Fruit fly (Drosophila melanogaster) whole organism, wandering third instar larva: ENCODE results near the gene Elal.

ENCODE experiments used
- Abd-B ChIP-seq: fragments of >200 bp; optimal IDR thresholded peaks from 2 replicates; lab custom pipeline; 2017; ENCODE audit warnings: missing biosample characterization, missing genetic modification characterization
- CG32264 ChIP-seq: fragments of 200-800 bp; sonication (Bioruptor generic); optimal IDR thresholded peaks from 2 replicates; lab custom pipeline; 2016; ENCODE audit warnings: missing biosample characterization, missing genetic modification characterization
- CG9705 ChIP-seq: fragments of 200-800 bp; sonication (Bioruptor generic); optimal IDR thresholded peaks from 2 replicates; lab custom pipeline; 2018; ENCODE audit warnings: missing biosample characterization, mild to moderate bottlenecking, missing genetic modification characterization
- CrebA ChIP-seq: fragments of 200-800 bp; sonication (Bioruptor generic); optimal IDR thresholded peaks from 2 replicates; lab custom pipeline; 2016; ENCODE audit warnings: missing biosample characterization, mild to moderate bottlenecking, missing genetic modification characterization, borderline replicate concordance
- Dfd ChIP-seq: fragments of >200 bp; optimal IDR thresholded peaks from 2 replicates; lab custom pipeline; 2017; ENCODE audit warnings: missing biosample characterization, missing genetic modification characterization
- Dif ChIP-seq: fragments of 200-275, 200-300 bp; sonication (Bioruptor generic); optimal IDR thresholded peaks from 2 replicates; lab custom pipeline; 2018; ENCODE audit warnings: missing biosample characterization, missing genetic modification characterization; ENCODE audit not compliant: partially characterized antibody
- GATAd ChIP-seq: sonication (Bioruptor generic); optimal IDR thresholded peaks from 2 replicates; lab custom pipeline; 2016; ENCODE audit warnings: missing biosample characterization, missing genetic modification characterization
- HLH106 ChIP-seq: fragments of 200-800 bp; optimal IDR thresholded peaks from 3 replicates; lab custom pipeline; 2019; ENCODE audit warnings: missing biosample characterization, mild to moderate bottlenecking, missing genetic modification characterization, moderate library complexity
- Hr78 ChIP-seq: fragments of >200 bp; optimal IDR thresholded peaks from 2 replicates; lab custom pipeline; 2017; ENCODE audit warnings: missing biosample characterization, missing genetic modification characterization
- Mio ChIP-seq: sonication (Bioruptor generic); optimal IDR thresholded peaks from 2 replicates; lab custom pipeline; 2016; ENCODE audit warnings: missing biosample characterization, missing genetic modification characterization
- Myc ChIP-seq: fragments of >200 bp; optimal IDR thresholded peaks from 2 replicates; lab custom pipeline; 2017
- N ChIP-seq: fragments of >200 bp; optimal IDR thresholded peaks from 2 replicates; lab custom pipeline; 2018; ENCODE audit warnings: missing biosample characterization, missing external identifiers, missing genetic modification characterization
- OdsH ChIP-seq: fragments of 200-800 bp; sonication (Bioruptor generic); optimal IDR thresholded peaks from 2 replicates; lab custom pipeline; 2016; ENCODE audit warnings: missing biosample characterization, mild to moderate bottlenecking, missing genetic modification characterization
- Rel ChIP-seq, 2 experiments: fragments of 200-800 bp; sonication (Bioruptor generic) in 1 of 2; optimal IDR thresholded peaks; 2 replicates in 1 of 2; 3 replicates in 1 of 2; lab custom pipeline; 2016 to 2019; ENCODE audit warnings: mild to moderate bottlenecking in 2 of 2, missing biosample characterization in 2 of 2, missing genetic modification characterization in 2 of 2, moderate library complexity in 1 of 2
- Vsx2 ChIP-seq: fragments of 200-300, 225-300 bp; sonication (Bioruptor generic); optimal IDR thresholded peaks from 2 replicates; lab custom pipeline; 2018; ENCODE audit warnings: missing biosample characterization, missing genetic modification characterization; ENCODE audit not compliant: partially characterized antibody
- brk ChIP-seq: fragments of 200-800 bp; sonication (Bioruptor generic); optimal IDR thresholded peaks from 2 replicates; lab custom pipeline; 2016; ENCODE audit warnings: missing biosample characterization, mild to moderate bottlenecking, missing genetic modification characterization
- dl ChIP-seq, 2 experiments: fragments of 175-275, 200-275 bp in 1 of 2; fragments of 200-275 bp in 1 of 2; sonication (Bioruptor generic); optimal IDR thresholded peaks; lab custom pipeline; 2018; ENCODE audit warnings: mild to moderate bottlenecking in 2 of 2, missing biosample characterization in 2 of 2, missing genetic modification characterization in 2 of 2, moderate library complexity in 2 of 2; ENCODE audit not compliant: partially characterized antibody in 2 of 2, insufficient read depth in 1 of 2
- dsf ChIP-seq: sonication (Bioruptor generic); optimal IDR thresholded peaks from 2 replicates; lab custom pipeline; 2016; ENCODE audit warnings: missing biosample characterization, missing genetic modification characterization, borderline replicate concordance
- ey ChIP-seq: fragments of 200-800 bp; sonication (Bioruptor generic); optimal IDR thresholded peaks from 2 replicates; lab custom pipeline; 2016; ENCODE audit warnings: missing biosample characterization, missing genetic modification characterization
- foxo ChIP-seq, 2 experiments: fragments of 200-800 bp; sonication (Bioruptor generic); optimal IDR thresholded peaks; 2 replicates in 1 of 2; 3 replicates in 1 of 2; lab custom pipeline; 2016 to 2017; ENCODE audit warnings: missing biosample characterization in 2 of 2, missing genetic modification characterization in 2 of 2
- fru ChIP-seq: fragments of 200-800 bp; sonication (Bioruptor generic); optimal IDR thresholded peaks from 3 replicates; lab custom pipeline; 2016; ENCODE audit warnings: missing biosample characterization, mild to moderate bottlenecking, missing genetic modification characterization
- h ChIP-seq: fragments of 200-800 bp; sonication (Bioruptor generic); optimal IDR thresholded peaks from 3 replicates; lab custom pipeline; 2016; ENCODE audit warnings: missing biosample characterization, mild to moderate bottlenecking, missing genetic modification characterization
- jim ChIP-seq: fragments of 175-275, 200-325 bp; sonication (Bioruptor generic); optimal IDR thresholded peaks from 2 replicates; lab custom pipeline; 2016; ENCODE audit warnings: missing biosample characterization, mild to moderate bottlenecking, missing genetic modification characterization
- pan ChIP-seq: fragments of >200 bp; optimal IDR thresholded peaks from 2 replicates; lab custom pipeline; 2017
- psq ChIP-seq: fragments of 200-800 bp; sonication (Bioruptor generic); optimal IDR thresholded peaks from 3 replicates; lab custom pipeline; 2017; ENCODE audit warnings: missing biosample characterization, mild to moderate bottlenecking, missing genetic modification characterization, moderate library complexity
- sage ChIP-seq: fragments of 200-800 bp; sonication (Bioruptor generic); optimal IDR thresholded peaks from 2 replicates; lab custom pipeline; 2016; ENCODE audit warnings: missing biosample characterization, mild to moderate bottlenecking, missing genetic modification characterization
- sv ChIP-seq: fragments of 200-800 bp; sonication (Bioruptor generic); optimal IDR thresholded peaks from 3 replicates; lab custom pipeline; 2016; ENCODE audit warnings: missing biosample characterization, missing genetic modification characterization
- tai ChIP-seq: sonication (Bioruptor generic); optimal IDR thresholded peaks from 2 replicates; lab custom pipeline; 2016; ENCODE audit warnings: missing biosample characterization, missing genetic modification characterization
- usp ChIP-seq: fragments of >200 bp; optimal IDR thresholded peaks from 2 replicates; lab custom pipeline; 2017; ENCODE audit warnings: missing biosample characterization, missing genetic modification characterization
- woc ChIP-seq: sonication (Bioruptor generic); optimal IDR thresholded peaks from 2 replicates; lab custom pipeline; 2016; ENCODE audit warnings: missing biosample characterization, mild to moderate bottlenecking, missing genetic modification characterization

Gene Elal

DNA sequence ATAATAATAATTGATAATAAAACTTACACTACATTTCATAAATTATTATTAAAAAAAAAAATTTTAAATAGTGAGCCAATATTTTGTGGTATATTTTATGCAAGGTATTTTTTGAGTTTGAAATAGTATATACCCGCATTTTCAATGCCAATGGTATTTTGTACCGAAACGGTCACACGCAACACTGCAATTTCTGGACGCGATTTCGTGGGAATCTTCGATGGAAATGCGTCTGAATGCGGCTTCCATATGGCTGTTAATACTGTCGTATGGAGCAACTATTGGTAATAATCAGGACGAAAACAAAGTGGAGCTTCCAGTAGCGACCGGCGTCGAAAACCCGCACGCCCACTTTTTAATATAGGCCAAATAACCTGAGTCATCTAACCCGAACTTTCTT lies 13.7 kb upstream of the Elal start, which contains the start of gene Nct:
Gene Nct, plus strand, starts transcription at position 173 of the 400 bp plus-strand sequence.
- TF ChIP-seq pan (lab: Kevin White, UChicago) (no peak), Rel (GFP tag; optimal IDR thresholded peaks at IDR 0.05; lab: Kevin White, UChicago) (no peak), Rel (tag; optimal IDR thresholded peaks at IDR 0.05; lab: Kevin White, UChicago) (peak; percentile 59)
- TF ChIP-seq, all 38 proteins: peak for 1

DNA sequence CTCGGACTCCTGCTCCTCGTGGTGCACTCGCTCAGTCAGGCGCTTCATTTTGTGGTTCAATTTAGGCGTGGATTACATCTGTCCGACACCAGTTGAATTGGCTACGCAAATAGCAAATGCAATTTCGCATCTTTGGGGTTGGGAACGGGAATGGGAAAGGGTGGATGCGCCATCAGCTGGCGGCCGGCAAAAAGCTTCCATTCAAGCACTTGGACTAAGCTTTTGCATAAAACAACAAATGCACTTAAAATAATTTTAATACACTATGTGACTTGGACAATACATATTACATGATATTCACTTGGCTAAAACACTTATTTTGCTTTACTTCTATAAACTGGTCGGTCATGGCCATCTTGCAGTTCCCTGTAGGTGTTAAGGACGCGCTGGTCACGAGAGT lies 9.0 kb upstream of the Elal start, which contains the start of gene HDAC11:
Gene HDAC11, minus strand, starts transcription at position 101 of the 400 bp plus-strand sequence.
- TF ChIP-seq psq (GFP tag; lab: Kevin White, UChicago) = no peak
- no peak for TF ChIP-seq dsf (GFP tag; lab: Kevin White, UChicago)
- no peak for TF ChIP-seq pan (lab: Kevin White, UChicago)
- no peak for TF ChIP-seq Rel (GFP tag; optimal IDR thresholded peaks at IDR 0.05; lab: Kevin White, UChicago)
- no peak for TF ChIP-seq Rel (tag; optimal IDR thresholded peaks at IDR 0.05; lab: Kevin White, UChicago)
- TF ChIP-seq N = no peak
- no peak for TF ChIP-seq Myc (lab: Kevin White, UChicago)
- no peak for TF ChIP-seq Abd-B (GFP tag; lab: Kevin White, UChicago)
- TF ChIP-seq foxo (GFP tag; optimal IDR thresholded peaks at IDR 0.05; lab: Kevin White, UChicago) = no peak

DNA sequence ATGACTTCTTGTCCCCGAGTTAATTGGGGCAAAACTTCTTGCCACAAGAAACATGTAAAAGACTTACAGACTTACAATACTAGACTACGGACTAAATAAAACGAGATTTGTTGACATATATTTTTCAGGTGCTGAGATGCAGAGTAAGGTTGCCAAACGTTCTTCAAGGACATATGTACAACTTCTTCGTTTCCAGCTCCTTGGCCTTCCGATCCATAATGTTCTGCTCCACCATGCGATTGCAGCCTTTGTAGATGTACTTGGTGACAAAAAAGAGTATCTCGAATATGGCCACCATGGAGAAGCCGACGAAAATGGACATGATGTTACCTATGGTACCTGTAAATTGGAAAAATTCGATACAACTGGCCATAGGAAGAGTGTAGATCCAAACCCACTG lies 7.7 kb upstream of the Elal start, which contains the start of gene CAH4:
Gene CAH4, minus strand, starts transcription at position 101 of the 400 bp plus-strand sequence.
- TF ChIP-seq sage (GFP tag; lab: Kevin White, UChicago) (no peak), GATAd (GFP tag; lab: Kevin White, UChicago) (no peak), tai (GFP tag; lab: Kevin White, UChicago) (no peak), Dif (GFP tag; lab: Kevin White, UChicago) (no peak), Vsx2 (GFP tag; lab: Kevin White, UChicago) (no peak), Dfd (GFP tag; lab: Kevin White, UChicago) (no peak), CG32264 (GFP tag; lab: Kevin White, UChicago) (no peak), jim (GFP tag; lab: Kevin White, UChicago) (no peak), OdsH (no peak), dl (GFP tag; optimal IDR thresholded peaks at IDR 0.05; lab: Kevin White, UChicago; ENCODE audit: insufficient read depth in 1 of 2, partially characterized antibody in 2 of 2) (no peak)

DNA sequence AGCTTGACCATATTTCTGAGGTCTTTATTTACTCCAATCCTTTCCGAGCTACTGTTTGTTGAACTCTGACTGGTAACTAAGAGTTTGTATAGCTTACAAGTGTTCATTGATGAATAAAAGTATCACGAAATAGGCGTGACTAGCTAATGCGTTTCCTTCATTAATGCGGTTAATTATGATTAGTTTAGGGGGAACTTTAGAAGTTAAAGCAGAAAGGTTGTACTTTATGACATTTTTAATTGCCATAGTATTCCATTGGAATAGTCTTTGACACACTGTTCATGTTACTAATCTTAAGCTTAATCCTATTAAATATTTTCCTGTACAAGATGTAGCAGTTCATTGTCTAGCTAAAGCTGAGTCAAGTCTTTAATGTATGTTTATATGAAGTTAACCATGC lies 5.4 kb upstream of the Elal start, which contains the start of gene ppk22:
Gene ppk22, minus strand, starts transcription at position 101 of the 400 bp plus-strand sequence.
- TF ChIP-seq dsf (GFP tag; lab: Kevin White, UChicago) = no peak
- TF ChIP-seq fru (GFP tag; lab: Kevin White, UChicago) = no peak
- no peak for TF ChIP-seq CG32264 (GFP tag; lab: Kevin White, UChicago)
- TF ChIP-seq brk (GFP tag; lab: Kevin White, UChicago) = no peak
- TF ChIP-seq Rel (GFP tag; optimal IDR thresholded peaks at IDR 0.05; lab: Kevin White, UChicago) = no peak
- TF ChIP-seq Rel (tag; optimal IDR thresholded peaks at IDR 0.05; lab: Kevin White, UChicago) = no peak
- TF ChIP-seq dl (GFP tag; optimal IDR thresholded peaks at IDR 0.05; lab: Kevin White, UChicago; ENCODE audit: insufficient read depth in 1 of 2, partially characterized antibody in 2 of 2) = no peak
- TF ChIP-seq, all 38 proteins: peak for 0

DNA sequence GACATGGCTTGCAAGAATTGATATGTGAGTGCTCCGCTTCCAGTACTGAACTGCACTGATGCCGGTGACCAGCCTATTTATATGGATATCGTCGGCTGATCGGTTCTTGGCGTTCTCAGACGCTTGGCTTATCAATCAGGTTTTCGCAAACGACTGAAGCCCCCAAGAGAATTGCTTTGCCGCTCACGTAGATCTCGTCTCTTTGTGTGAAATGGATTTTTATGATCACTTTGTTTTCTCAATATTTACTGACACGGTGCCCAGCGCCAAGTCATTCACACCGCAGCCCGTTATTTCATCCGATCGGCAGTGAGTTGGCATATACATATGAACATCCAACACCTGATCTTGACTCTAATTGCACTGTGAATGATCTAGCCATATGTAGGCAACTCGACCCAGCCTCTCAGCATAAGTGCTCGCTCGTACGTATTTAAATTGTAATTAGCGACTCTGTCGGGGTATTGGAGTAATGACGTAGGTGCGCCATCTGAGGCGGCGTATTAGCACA lies 4.8 kb upstream of the Elal start, which contains the start of gene CG13639:
Gene CG13639, minus strand, starts transcription at position 51 of the 511 bp plus-strand sequence.
- TF ChIP-seq Abd-B (GFP tag; lab: Kevin White, UChicago) (no peak), ey (GFP tag; lab: Kevin White, UChicago) (no peak), h (peak; percentile 11)

DNA sequence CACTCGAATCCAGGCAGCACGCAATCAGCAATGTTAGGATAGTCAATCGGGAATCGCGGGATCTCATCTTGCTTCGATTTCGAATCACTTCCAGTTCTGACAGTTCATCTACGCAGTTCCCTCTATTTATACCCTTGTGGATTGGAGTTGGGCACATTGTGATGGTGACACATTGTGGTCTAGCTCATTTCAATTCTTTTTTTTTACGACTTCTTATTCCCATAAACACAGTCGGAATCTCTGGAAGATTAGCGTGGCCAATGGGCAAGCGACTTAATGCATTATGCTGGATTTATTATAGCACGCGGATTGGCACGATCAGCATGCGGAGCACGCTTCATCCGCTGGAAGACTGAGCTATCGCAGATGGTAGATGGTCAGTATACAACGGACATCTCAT lies 3.1 kb upstream of the Elal start, which contains the start of gene CG13640:
Gene CG13640, minus strand, starts transcription at position 101 of the 400 bp plus-strand sequence.
- TF ChIP-seq N = no peak
- TF ChIP-seq HLH106 = no peak
- no peak for TF ChIP-seq psq (GFP tag; lab: Kevin White, UChicago)
- TF ChIP-seq CrebA (GFP tag; lab: Kevin White, UChicago) = no peak
- TF ChIP-seq foxo (GFP tag; optimal IDR thresholded peaks at IDR 0.05; lab: Kevin White, UChicago) = no peak
- TF ChIP-seq sv (GFP tag; lab: Kevin White, UChicago) = no peak
- TF ChIP-seq CG9705 = no peak
- no peak for TF ChIP-seq pan (lab: Kevin White, UChicago)
- TF ChIP-seq OdsH = no peak
- no peak for TF ChIP-seq Dif (GFP tag; lab: Kevin White, UChicago)
- TF ChIP-seq GATAd (GFP tag; lab: Kevin White, UChicago) = no peak
- no peak for TF ChIP-seq tai (GFP tag; lab: Kevin White, UChicago)
- no peak for TF ChIP-seq CG32264 (GFP tag; lab: Kevin White, UChicago)
- no peak for TF ChIP-seq Hr78 (GFP tag; lab: Kevin White, UChicago)
- TF ChIP-seq woc = no peak
- TF ChIP-seq usp (GFP tag; lab: Kevin White, UChicago) = no peak
- no peak for TF ChIP-seq Mio (GFP tag; lab: Kevin White, UChicago)
- no peak for TF ChIP-seq ey (GFP tag; lab: Kevin White, UChicago)
- TF ChIP-seq h = no peak
- TF ChIP-seq Abd-B (GFP tag; lab: Kevin White, UChicago) = no peak
